Fruit fly (Drosophila melanogaster) whole organism: ENCODE results near the gene CG42588.

Source experiments
- Dll ChIP-seq: fragments of >200 bp; optimal IDR thresholded peaks from 2 replicates; lab custom pipeline; 2017
- pan ChIP-seq: fragments of >200 bp; optimal IDR thresholded peaks from 2 replicates; lab custom pipeline; 2017
- psq ChIP-seq: fragments of >200 bp; optimal IDR thresholded peaks from 2 replicates; lab custom pipeline; 2017

DNA sequence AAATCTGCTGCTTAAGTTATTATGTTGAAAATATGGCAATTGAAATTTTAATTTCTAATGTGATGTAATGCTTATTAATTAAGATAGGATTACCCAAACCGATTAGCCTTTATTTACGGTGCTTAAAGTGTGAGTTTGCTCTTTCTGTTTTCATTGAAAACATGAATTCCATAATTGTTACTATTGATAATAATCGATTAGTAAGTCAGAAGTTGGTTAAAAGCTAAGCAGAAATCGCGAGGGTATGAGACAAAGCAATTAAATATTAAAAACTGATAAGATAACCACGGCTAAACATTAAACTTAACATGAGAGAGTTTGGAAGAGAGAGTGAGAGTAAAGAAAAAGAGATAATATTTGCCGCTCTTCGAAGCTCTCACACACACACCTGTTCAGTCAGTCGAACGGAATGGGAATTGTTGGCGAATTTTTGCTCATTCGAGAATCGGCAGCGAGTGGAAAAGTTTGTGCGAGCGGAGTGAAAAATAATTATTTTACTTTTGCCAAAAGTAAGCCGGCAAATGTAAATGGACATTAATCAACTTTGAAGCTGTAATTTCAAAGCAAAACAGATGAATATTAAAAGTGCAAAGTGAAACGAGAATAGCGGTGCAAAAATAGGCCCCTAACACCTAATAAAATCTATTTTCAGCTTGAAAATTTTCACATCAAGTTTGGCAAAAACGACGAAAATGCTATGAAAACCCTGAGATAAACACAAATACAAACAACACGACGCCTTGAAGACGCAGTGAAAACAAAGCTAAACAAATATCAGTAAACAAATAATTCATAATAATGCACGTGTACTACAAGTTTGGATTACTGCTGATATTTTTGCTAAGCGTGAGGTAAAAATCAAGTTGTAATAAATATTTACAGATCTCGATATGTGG is 23.0 kb upstream of the CG42588 start:
- no peak for TF ChIP-seq pan (lab: Kevin White, UChicago)
- no peak for TF ChIP-seq psq (lab: Kevin White, UChicago)
- no peak for TF ChIP-seq Dll (lab: Kevin White, UChicago)
